Worm (Caenorhabditis elegans) whole organism, L4/young adult: ENCODE results near the gene C35D10.10.

Experiments used
- dao-5 ChIP-seq: sonication (generic microtip); optimal IDR thresholded peaks from 2 replicates; lab custom pipeline; 2016; ENCODE audit warnings: missing genotype, missing genetic modification characterization, moderate library complexity, missing compliant biosample characterization
- him-1 ChIP-seq: sonication (generic microtip); optimal IDR thresholded peaks from 2 replicates; lab custom pipeline; 2016; ENCODE audit warnings: missing genotype, missing genetic modification reagents, missing genetic modification characterization, missing compliant biosample characterization

ce11 chrIII:4909938-4910337, 48.3 kb upstream of the C35D10.10 start, which contains the start of gene F26F4.12:
- TF ChIP-seq dao-5 (tag; lab: Kevin White, UChicago) (no peak), him-1 (no peak)
